Worm (Caenorhabditis elegans): ENCODE results near the gene E02H4.2.

DNA sequence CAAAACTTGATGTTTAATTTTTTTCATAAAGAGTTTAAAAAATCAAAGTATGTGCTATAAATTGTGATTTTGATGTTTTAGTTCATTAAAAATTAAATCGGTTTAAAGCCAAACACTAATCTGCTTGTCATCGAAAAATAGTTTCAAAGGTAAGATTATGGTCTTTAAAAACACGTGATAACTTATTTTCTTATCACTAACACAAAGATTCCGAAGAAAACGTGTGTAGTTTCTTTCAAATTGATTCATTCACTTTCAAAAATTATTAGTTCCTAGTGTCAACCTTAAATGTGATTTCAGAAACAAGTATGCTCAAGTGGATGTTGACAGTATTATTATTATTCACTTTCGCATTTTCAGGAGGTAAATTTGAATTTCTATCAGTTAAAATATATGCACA lies 25.5 kb downstream of the E02H4.2 start, which contains the start of gene E02H4.7:
- TF ChIP-seq mdl-1 (tag; optimal IDR thresholded peaks at IDR 0.05) (no peak), nhr-237 (tag; optimal IDR thresholded peaks at IDR 0.05) (no peak), ceh-16 (tag; optimal IDR thresholded peaks at IDR 0.05) (no peak), ama-1 (optimal IDR thresholded peaks at IDR 0.05) (no peak)
